Fruit fly (Drosophila melanogaster): ENCODE measurements around the gene CG3842.
A peak's percentile ranks its signal among the peaks of the same experiment; 100 is the strongest.

The CG3842 gene

DNA sequence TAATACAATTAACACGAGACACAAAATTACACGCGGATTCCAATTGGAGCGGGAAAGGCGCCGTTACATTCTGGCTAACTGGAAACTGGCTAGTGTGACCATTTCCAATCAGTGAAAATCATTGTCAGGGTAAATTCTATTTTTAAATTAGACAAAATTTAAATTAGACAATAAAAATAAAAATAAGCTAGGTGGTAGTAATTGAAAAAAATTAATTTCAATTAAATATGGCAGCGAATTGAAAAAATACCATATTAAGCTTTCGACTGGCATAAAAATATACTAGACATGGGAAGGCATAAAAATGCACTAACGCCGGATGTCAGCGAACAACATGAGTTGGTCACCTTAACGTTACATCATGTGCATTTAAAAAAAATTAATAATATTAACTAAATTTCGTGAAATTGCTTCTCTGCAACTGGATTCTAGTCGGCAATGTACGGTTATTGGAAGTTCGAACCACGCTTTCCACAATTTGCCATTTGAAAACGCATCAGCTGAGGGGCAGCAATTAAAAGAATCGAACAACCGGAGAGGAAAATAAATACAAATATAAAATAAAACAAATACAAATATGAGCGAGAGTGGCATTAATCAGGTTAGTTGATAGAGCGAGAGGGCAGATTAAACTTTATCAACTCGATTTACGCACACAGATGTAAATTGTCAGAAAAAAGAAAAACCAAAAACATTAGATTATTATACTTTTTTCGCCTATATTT lies 28.2 kb downstream of the CG3842 start, which contains the start of the genes swa and Marf (continued):
- no peak for TF ChIP-seq Sox102F (GFP tag; optimal IDR thresholded peaks at IDR 0.05)
- no peak for TF ChIP-seq amos (GFP tag; IDR thresholded peaks at IDR 0.05; ENCODE audit: partially characterized antibody)
- TF ChIP-seq shn (GFP tag; optimal IDR thresholded peaks at IDR 0.05): no peak
- TF ChIP-seq CG6765 (GFP tag; optimal IDR thresholded peaks at IDR 0.05): no peak
- TF ChIP-seq CG31388 (GFP tag; optimal IDR thresholded peaks at IDR 0.05): no peak
- no peak for TF ChIP-seq aop (GFP tag; IDR thresholded peaks at IDR 0.05)
- peak; percentile 60 for TF ChIP-seq Lhr (GFP tag; optimal IDR thresholded peaks at IDR 0.05)
- TF ChIP-seq Drgx (GFP tag; IDR thresholded peaks at IDR 0.05): no peak
- TF ChIP-seq usp (GFP tag; optimal IDR thresholded peaks at IDR 0.05): no peak
- TF ChIP-seq CG10209 (GFP tag; optimal IDR thresholded peaks at IDR 0.05): no peak
- no peak for TF ChIP-seq CG14965 (GFP tag; optimal IDR thresholded peaks at IDR 0.05; ENCODE audit: borderline replicate concordance)
- no peak for TF ChIP-seq CG11398 (GFP tag; optimal IDR thresholded peaks at IDR 0.05)
- TF ChIP-seq CG6689 (GFP tag; IDR thresholded peaks at IDR 0.05): no peak
- no peak for TF ChIP-seq CG6854 (GFP tag; optimal IDR thresholded peaks at IDR 0.05)
- TF ChIP-seq CG5180 (GFP tag; optimal IDR thresholded peaks at IDR 0.05): no peak
- TF ChIP-seq ci (GFP tag; IDR thresholded peaks at IDR 0.05): no peak
- TF ChIP-seq abd-A (tag; optimal IDR thresholded peaks at IDR 0.05): no peak
- TF ChIP-seq knrl (GFP tag; IDR thresholded peaks at IDR 0.05; ENCODE audit: partially characterized antibody): peak; percentile 22; the same call in 1 of the 3 replicates
- TF ChIP-seq Opbp (GFP tag; IDR thresholded peaks at IDR 0.05; ENCODE audit: partially characterized antibody): no peak
- TF ChIP-seq wek (GFP tag; optimal IDR thresholded peaks at IDR 0.05): no peak
- no peak for TF ChIP-seq fd64A (GFP tag; optimal IDR thresholded peaks at IDR 0.05)
- no peak for TF ChIP-seq Mes4 (GFP tag; optimal IDR thresholded peaks at IDR 0.05)
- TF ChIP-seq CG16863 (GFP tag; optimal IDR thresholded peaks at IDR 0.05): no peak
- TF ChIP-seq Kr (GFP tag; optimal IDR thresholded peaks at IDR 0.05): no peak
- no peak for TF ChIP-seq HLH4C (GFP tag; IDR thresholded peaks at IDR 0.05; ENCODE audit: partially characterized antibody)
- TF ChIP-seq fd96Cb (tag; optimal IDR thresholded peaks at IDR 0.05): no peak
- no peak for TF ChIP-seq Dip2 (GFP tag; IDR thresholded peaks at IDR 0.05)
- TF ChIP-seq CG1832 (GFP tag; optimal IDR thresholded peaks at IDR 0.05): no peak
- TF ChIP-seq CG18262 (tag; optimal IDR thresholded peaks at IDR 0.05): no peak
- TF ChIP-seq salm (tag; optimal IDR thresholded peaks at IDR 0.05): no peak
- TF ChIP-seq gfzf (GFP tag; optimal IDR thresholded peaks at IDR 0.05): peak; percentile 85
- TF ChIP-seq bab2 (GFP tag; optimal IDR thresholded peaks at IDR 0.05): no peak

DNA sequence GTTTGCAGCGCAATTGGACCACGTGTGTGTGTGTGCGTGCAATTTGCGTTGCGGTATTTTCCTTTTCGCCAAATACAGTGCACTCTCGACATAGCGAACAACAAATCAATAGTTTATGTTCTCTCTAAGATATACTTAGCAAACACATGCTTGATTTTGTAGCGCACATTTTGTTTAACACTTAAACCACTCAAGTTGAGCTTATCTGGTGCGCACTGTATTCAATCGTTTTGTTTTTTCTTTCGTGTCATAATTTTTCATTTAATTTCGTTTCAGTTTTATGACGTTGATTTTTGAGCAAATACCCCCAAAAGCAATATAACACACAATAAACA lies 28.8 kb downstream of the CG3842 start:
- TF ChIP-seq tll (GFP tag; optimal IDR thresholded peaks at IDR 0.05) (no peak), ab (GFP tag; optimal IDR thresholded peaks at IDR 0.05) (peak; percentile 65), CG11560 (tag; IDR thresholded peaks at IDR 0.05) (peak; percentile 54; the same call in 1 of the 3 replicates), CG10267 (tag; optimal IDR thresholded peaks at IDR 0.05) (peak; percentile 51), CG13894 (tag; optimal IDR thresholded peaks at IDR 0.05) (peak; percentile 87), CG9797 (GFP tag; optimal IDR thresholded peaks at IDR 0.05) (no peak), Ets65A (GFP tag) (peak; percentile 94), CG17612 (GFP tag; IDR thresholded peaks at IDR 0.05) (0 out of 2 replicates have a peak, but pooled peaks have one; percentile 41), MTF-1 (GFP tag; optimal IDR thresholded peaks at IDR 0.05; ENCODE audit: borderline replicate concordance) (peak; percentile 74), al (GFP tag; IDR thresholded peaks at IDR 0.05) (peak; percentile 84), az2 (GFP tag; optimal IDR thresholded peaks at IDR 0.05) (peak; percentile 79), fd102C (GFP tag; optimal IDR thresholded peaks at IDR 0.05) (no peak), CG13287 (GFP tag; IDR thresholded peaks at IDR 0.05; ENCODE audit: partially characterized antibody) (no peak), fd96Cb (tag; optimal IDR thresholded peaks at IDR 0.05) (peak; percentile 76), sob (GFP tag; IDR thresholded peaks at IDR 0.05) (peak; percentile 92), CG2199 (GFP tag; IDR thresholded peaks at IDR 0.05) (peak; percentile 67; the same call in 2 of the 3 replicates), CG43689 (GFP tag; IDR thresholded peaks at IDR 0.05) (peak; percentile 78), lov (optimal IDR thresholded peaks at IDR 0.05) (no peak), lov (GFP tag; IDR thresholded peaks at IDR 0.05) (peak; percentile 73; the same call in 1 of the 3 replicates), NC2β (GFP tag; optimal IDR thresholded peaks at IDR 0.05) (peak; percentile 45)

All from whole organism, embryonic.